Fruit fly (Drosophila melanogaster): ENCODE results near the gene Or85f.
A peak's percentile ranks its signal among the peaks of the same experiment; 100 is the strongest.

Or85f gene

DNA sequence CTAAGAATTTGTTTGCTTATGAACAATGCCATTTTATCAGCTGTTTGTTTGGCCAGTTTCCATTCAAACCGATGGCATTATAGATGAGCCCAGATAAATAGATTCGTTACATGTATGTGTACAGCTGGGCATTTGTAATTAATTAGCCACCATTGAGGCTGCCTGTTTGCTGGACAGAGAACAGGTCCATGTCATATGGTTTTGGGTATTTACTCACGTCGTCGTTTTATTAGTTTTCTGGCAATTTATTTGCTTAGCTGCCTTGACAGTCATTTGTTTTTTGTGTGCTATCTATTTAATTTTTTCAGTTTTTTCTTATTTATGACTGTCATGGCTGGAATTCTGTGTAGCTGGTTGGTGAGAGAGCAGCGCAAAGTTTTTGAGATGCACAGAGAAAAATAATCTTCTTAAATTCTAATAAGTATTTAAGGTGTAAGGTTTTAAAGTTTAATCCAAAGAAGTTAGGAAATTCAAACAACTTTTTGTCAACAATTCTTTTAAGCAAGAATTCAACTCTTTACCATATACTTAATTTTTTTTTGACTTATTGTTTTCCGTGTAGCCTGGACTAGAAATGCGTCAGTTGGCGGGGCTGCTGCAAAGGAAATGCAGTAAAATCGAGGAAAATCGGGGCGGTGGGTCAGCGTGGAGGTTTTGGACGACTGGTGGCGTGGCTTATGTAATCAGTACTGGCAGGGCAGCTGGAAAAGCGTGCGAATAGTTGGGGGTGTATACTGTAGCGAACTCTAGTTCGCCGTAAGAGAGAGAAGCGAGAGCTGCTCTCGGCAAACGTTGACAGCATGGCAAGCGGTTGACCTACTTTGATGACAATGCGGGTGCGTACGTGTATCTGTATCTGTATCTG, 36.8 kb downstream of the Or85f start (continued):
- TF ChIP-seq luna (GFP tag; optimal IDR thresholded peaks at IDR 0.05) (peak; percentile 71), gcm2 (GFP tag; optimal IDR thresholded peaks at IDR 0.05) (peak; percentile 51), schlank (tag; optimal IDR thresholded peaks at IDR 0.05) (peak; percentile 9), aop (GFP tag; IDR thresholded peaks at IDR 0.05) (0 out of 2 replicates have a peak, but pooled peaks have one; percentile 16), H2.0 (GFP tag; IDR thresholded peaks at IDR 0.05) (peak; percentile 91), ash1 (GFP tag; optimal IDR thresholded peaks at IDR 0.05) (no peak), Taf1 (GFP tag; IDR thresholded peaks at IDR 0.05) (peak; percentile 65; the same call in 1 of the 2 replicates), CG30403 (GFP tag; optimal IDR thresholded peaks at IDR 0.05) (peak; percentile 91), Poxn (GFP tag; IDR thresholded peaks at IDR 0.05) (peak; percentile 68), CTCF (GFP tag; optimal IDR thresholded peaks at IDR 0.05) (peak; percentile 40), Nf-YA (GFP tag; IDR thresholded peaks at IDR 0.05) (peak; percentile 81), CG7786 (GFP tag; optimal IDR thresholded peaks at IDR 0.05) (peak; percentile 68), gro (GFP tag; optimal IDR thresholded peaks at IDR 0.05) (peak; percentile 87), CG4404 (GFP tag; IDR thresholded peaks at IDR 0.05) (peak; percentile 50; the same call in 1 of the 2 replicates), Xrp1 (GFP tag; IDR thresholded peaks at IDR 0.05) (peak; percentile 87), CG7271 (tag; optimal IDR thresholded peaks at IDR 0.05) (peak; percentile 19), Six4 (GFP tag; optimal IDR thresholded peaks at IDR 0.05) (peak; percentile 77), CG2129 (GFP tag; IDR thresholded peaks at IDR 0.05; ENCODE audit: partially characterized antibody) (no peak), CG31224 (GFP tag; IDR thresholded peaks at IDR 0.05) (peak; percentile 74), bab2 (GFP tag; optimal IDR thresholded peaks at IDR 0.05) (peak; percentile 86), Drgx (GFP tag; IDR thresholded peaks at IDR 0.05) (peak; percentile 89), nmo (GFP tag; optimal IDR thresholded peaks at IDR 0.05) (peak; percentile 88), CG16815 (GFP tag; optimal IDR thresholded peaks at IDR 0.05) (peak; percentile 52), CG2120 (GFP tag; optimal IDR thresholded peaks at IDR 0.05) (peak; percentile 92), Nf-YB (GFP tag; optimal IDR thresholded peaks at IDR 0.05) (peak; percentile 64), Lpt (GFP tag; optimal IDR thresholded peaks at IDR 0.05) (no peak), CG30431 (GFP tag; optimal IDR thresholded peaks at IDR 0.05) (peak; percentile 38), CG18599 (GFP tag; optimal IDR thresholded peaks at IDR 0.05) (peak; percentile 91), CG8944 (GFP tag; optimal IDR thresholded peaks at IDR 0.05) (peak; percentile 67), chm (GFP tag; IDR thresholded peaks at IDR 0.05) (peak; percentile 65; the same call in 1 of the 2 replicates), Blimp-1 (GFP tag; optimal IDR thresholded peaks at IDR 0.05) (peak; percentile 85), NK7.1 (GFP tag; optimal IDR thresholded peaks at IDR 0.05) (peak; percentile 67), Max (GFP tag; optimal IDR thresholded peaks at IDR 0.05) (peak; percentile 66), nerfin-2 (GFP tag; IDR thresholded peaks at IDR 0.05; ENCODE audit: partially characterized antibody) (no peak), MESR4 (GFP tag; optimal IDR thresholded peaks at IDR 0.05) (no peak), cad (GFP tag; optimal IDR thresholded peaks at IDR 0.05) (no peak), CG13123 (GFP tag; optimal IDR thresholded peaks at IDR 0.05) (peak; percentile 53), dmrt99B (tag; optimal IDR thresholded peaks at IDR 0.05) (peak; percentile 82), CG11696 (GFP tag; IDR thresholded peaks at IDR 0.05) (peak; percentile 87), ranshi (GFP tag; IDR thresholded peaks at IDR 0.05) (peak; percentile 88; the same call in 1 of the 2 replicates), usp (GFP tag; optimal IDR thresholded peaks at IDR 0.05) (no peak), Hmx (GFP tag; optimal IDR thresholded peaks at IDR 0.05) (peak; percentile 63), CG30020 (tag; optimal IDR thresholded peaks at IDR 0.05) (no peak), CG11093 (GFP tag; IDR thresholded peaks at IDR 0.05) (peak; percentile 74; the same call in 2 of the 3 replicates), dmrt11E (tag; optimal IDR thresholded peaks at IDR 0.05) (peak; percentile 59), CG17361 (GFP tag; IDR thresholded peaks at IDR 0.05) (peak; percentile 88), CG34376 (GFP tag; optimal IDR thresholded peaks at IDR 0.05) (peak; percentile 56), CG4360 (GFP tag; IDR thresholded peaks at IDR 0.05) (peak; percentile 54; the same call in 1 of the 2 replicates), CG33213 (GFP tag; optimal IDR thresholded peaks at IDR 0.05) (peak; percentile 58), CG11247 (GFP tag; IDR thresholded peaks at IDR 0.05) (peak; percentile 68)
